Fruit fly (Drosophila melanogaster) whole organism, embryonic: ENCODE measurements around the gene mus302.

ENCODE experiments used
- Adf1 ChIP-seq: fragments of 200-800 bp; sonication (Bioruptor generic); IDR thresholded peaks from 2 replicates; pipeline ENCODE4 v1.3.6; 2022; ENCODE audit warnings: missing biosample characterization, missing genetic modification characterization
- Atf-2 ChIP-seq: fragments of 200-800 bp; sonication (Bioruptor generic); optimal IDR thresholded peaks from 2 replicates; lab custom pipeline; 2016; ENCODE audit warnings: missing biosample characterization, missing genetic modification characterization
- CG10267 ChIP-seq: fragments of 200-800 bp; sonication (Bioruptor generic); optimal IDR thresholded peaks from 2 replicates; lab custom pipeline; 2018; ENCODE audit warnings: missing biosample characterization, mild to moderate bottlenecking, missing genetic modification characterization, moderate library complexity
- CG10321 ChIP-seq: fragments of 200-800 bp; sonication (Bioruptor generic); IDR thresholded peaks from 2 replicates; pipeline ENCODE4 v1.3.6; 2022; ENCODE audit warnings: missing biosample characterization, missing genetic modification characterization
- CG11247 ChIP-seq: fragments of 200-800 bp; sonication (Bioruptor generic); IDR thresholded peaks from 2 replicates; pipeline ENCODE4 v1.3.6; 2022; ENCODE audit warnings: missing biosample characterization, missing genetic modification characterization
- CG11504 ChIP-seq: fragments of 200-800 bp; sonication (Bioruptor generic); optimal IDR thresholded peaks from 3 replicates; lab custom pipeline; 2019; ENCODE audit warnings: missing biosample characterization, mild to moderate bottlenecking, missing genetic modification characterization, moderate library complexity
- CG12236 ChIP-seq: fragments of 200-800 bp; sonication (Bioruptor generic); optimal IDR thresholded peaks from 2 replicates; lab custom pipeline; 2016; ENCODE audit warnings: missing biosample characterization, missing genetic modification characterization
- CG12744 ChIP-seq: fragments of 200-800 bp; sonication (Bioruptor generic); optimal IDR thresholded peaks from 2 replicates; lab custom pipeline; 2016; ENCODE audit warnings: missing biosample characterization, missing genetic modification characterization
- CG12942 ChIP-seq: fragments of 200-800 bp; sonication (Bioruptor generic); optimal IDR thresholded peaks from 3 replicates; lab custom pipeline; 2016; ENCODE audit warnings: missing biosample characterization, missing genetic modification characterization
- CG1647 ChIP-seq: fragments of 200-800 bp; sonication (Bioruptor generic); optimal IDR thresholded peaks from 3 replicates; lab custom pipeline; 2016; ENCODE audit warnings: missing biosample characterization, missing genetic modification characterization
- CG17361 ChIP-seq: fragments of 200-800 bp; sonication (Bioruptor generic); IDR thresholded peaks from 3 replicates; pipeline ENCODE4 v1.3.6; 2022; ENCODE audit warnings: missing biosample characterization, missing genetic modification characterization
- CG2202 ChIP-seq: fragments of 200-800 bp; sonication (Bioruptor generic); optimal IDR thresholded peaks from 2 replicates; lab custom pipeline; 2018; ENCODE audit warnings: missing biosample characterization, mild to moderate bottlenecking, missing genetic modification characterization
- CG30020 ChIP-seq: fragments of 200-800 bp; optimal IDR thresholded peaks from 2 replicates; lab custom pipeline; 2019; ENCODE audit warnings: missing biosample characterization, mild to moderate bottlenecking, missing genetic modification characterization, moderate library complexity
- CG30431 ChIP-seq: fragments of 200-800 bp; sonication (Bioruptor generic); optimal IDR thresholded peaks from 2 replicates; lab custom pipeline; 2017; ENCODE audit warnings: missing biosample characterization, missing genetic modification characterization
- CG31365 ChIP-seq: fragments of 200-800 bp; sonication (Bioruptor generic); optimal IDR thresholded peaks from 2 replicates; lab custom pipeline; 2018; ENCODE audit warnings: missing biosample characterization, mild to moderate bottlenecking, missing genetic modification characterization
- CG32767 ChIP-seq: fragments of 200-800 bp; sonication (Bioruptor generic); IDR thresholded peaks from 2 replicates; pipeline ENCODE4 v1.3.6; 2022; ENCODE audit warnings: missing biosample characterization, missing genetic modification characterization
- CG3281 ChIP-seq: fragments of 200-800 bp; sonication (Bioruptor generic); optimal IDR thresholded peaks from 3 replicates; lab custom pipeline; 2017; ENCODE audit warnings: missing biosample characterization, mild to moderate bottlenecking, missing genetic modification characterization
- CG34224 ChIP-seq: fragments of 200-800 bp; sonication (Bioruptor generic); IDR thresholded peaks from 3 replicates; pipeline ENCODE4 v1.3.6; 2022; ENCODE audit warnings: missing biosample characterization, missing genetic modification characterization; ENCODE audit not compliant: partially characterized antibody
- CG3838 ChIP-seq: fragments of 200-800 bp; sonication (Bioruptor generic); optimal IDR thresholded peaks from 3 replicates; lab custom pipeline; 2016; ENCODE audit warnings: missing biosample characterization, missing genetic modification characterization
- CG6689 ChIP-seq: fragments of 200-800 bp; sonication (Bioruptor generic); IDR thresholded peaks from 2 replicates; pipeline ENCODE4 v1.3.6; 2022; ENCODE audit warnings: missing biosample characterization, missing genetic modification characterization
- CG7556 ChIP-seq: fragments of 200-800 bp; sonication (Bioruptor generic); optimal IDR thresholded peaks from 2 replicates; lab custom pipeline; 2017; ENCODE audit warnings: missing biosample characterization, mild to moderate bottlenecking, missing genetic modification characterization
- CG8290 ChIP-seq, 3 experiments: fragments of 200-800 bp; sonication (Bioruptor generic); optimal IDR thresholded peaks; 2 replicates each; lab custom pipeline; 2016 to 2019; ENCODE audit warnings: missing biosample characterization in 3 of 3, missing genetic modification characterization in 3 of 3, mild to moderate bottlenecking in 2 of 3, moderate library complexity in 1 of 3
- CG9817 ChIP-seq: fragments of 200-800 bp; sonication (Bioruptor generic); optimal IDR thresholded peaks from 2 replicates; lab custom pipeline; 2018; ENCODE audit warnings: missing biosample characterization, mild to moderate bottlenecking, missing genetic modification characterization, moderate library complexity
- Ets97D ChIP-seq: fragments of 200-800 bp; sonication (Bioruptor generic); optimal IDR thresholded peaks from 3 replicates; lab custom pipeline; 2016; ENCODE audit warnings: missing biosample characterization, missing genetic modification characterization
- HLH4C ChIP-seq: fragments of 200-800 bp; sonication (Bioruptor generic); IDR thresholded peaks from 3 replicates; pipeline ENCODE4 v1.3.6; 2022; ENCODE audit warnings: missing biosample characterization, missing genetic modification characterization; ENCODE audit not compliant: partially characterized antibody
- Kr ChIP-seq: fragments of 200-800 bp; sonication (Bioruptor generic); optimal IDR thresholded peaks from 2 replicates; lab custom pipeline; 2017; ENCODE audit warnings: missing biosample characterization, mild to moderate bottlenecking, missing genetic modification characterization
- Nf-YA ChIP-seq: fragments of 200-800 bp; sonication (Bioruptor generic); IDR thresholded peaks from 2 replicates; pipeline ENCODE4 v1.3.6; 2022; ENCODE audit warnings: missing biosample characterization, missing genetic modification characterization
- NfI ChIP-seq: fragments of 200-800 bp; sonication (Bioruptor generic); optimal IDR thresholded peaks from 3 replicates; lab custom pipeline; 2018; ENCODE audit warnings: missing biosample characterization, mild to moderate bottlenecking, missing genetic modification characterization, moderate library complexity
- TFAM ChIP-seq: fragments of 200-800 bp; sonication (Bioruptor generic); optimal IDR thresholded peaks from 2 replicates; lab custom pipeline; 2017; ENCODE audit warnings: missing biosample characterization, missing genetic modification characterization, inconsistent platforms
- YL-1 ChIP-seq: fragments of 200-800 bp; sonication (Bioruptor generic); optimal IDR thresholded peaks from 3 replicates; lab custom pipeline; 2017; ENCODE audit warnings: missing biosample characterization, mild to moderate bottlenecking, missing genetic modification characterization
- bab2 ChIP-seq: fragments of 200-800 bp; sonication (Bioruptor generic); optimal IDR thresholded peaks from 2 replicates; lab custom pipeline; 2016; ENCODE audit warnings: missing biosample characterization, missing genetic modification characterization
- crp ChIP-seq, 2 experiments: fragments of 200-800 bp; sonication (Bioruptor generic); optimal IDR thresholded peaks; 2 replicates in 1 of 2; 3 replicates in 1 of 2; lab custom pipeline; 2017; ENCODE audit warnings: missing biosample characterization in 2 of 2, missing genetic modification characterization in 2 of 2, mild to moderate bottlenecking in 1 of 2, moderate library complexity in 1 of 2
- da ChIP-seq: fragments of 200-800 bp; sonication (Bioruptor generic); optimal IDR thresholded peaks from 2 replicates; lab custom pipeline; 2016; ENCODE audit warnings: missing biosample characterization, missing genetic modification characterization
- exex ChIP-seq: fragments of 200-800 bp; sonication (Bioruptor generic); optimal IDR thresholded peaks from 4 replicates; lab custom pipeline; 2018; ENCODE audit warnings: missing biosample characterization, mild to moderate bottlenecking, missing genetic modification characterization, moderate library complexity
- gem ChIP-seq: fragments of 200-800 bp; sonication (Bioruptor generic); optimal IDR thresholded peaks from 2 replicates; lab custom pipeline; 2019; ENCODE audit warnings: missing biosample characterization, mild to moderate bottlenecking, missing genetic modification characterization, moderate library complexity
- jumu ChIP-seq: fragments of 200-800 bp; sonication (Bioruptor generic); optimal IDR thresholded peaks from 3 replicates; lab custom pipeline; 2016; ENCODE audit warnings: missing biosample characterization, missing genetic modification characterization
- kay ChIP-seq: fragments of 200-800 bp; sonication (Bioruptor generic); optimal IDR thresholded peaks from 2 replicates; lab custom pipeline; 2016; ENCODE audit warnings: missing biosample characterization, missing genetic modification characterization
- kni ChIP-seq: fragments of 200-800 bp; sonication (Bioruptor generic); optimal IDR thresholded peaks from 3 replicates; lab custom pipeline; 2017; ENCODE audit warnings: mild to moderate bottlenecking, missing biosample characterization, missing genetic modification reagents, missing genetic modification characterization
- nau ChIP-seq: fragments of 200-800 bp; sonication (Bioruptor generic); optimal IDR thresholded peaks from 3 replicates; lab custom pipeline; 2017; ENCODE audit warnings: missing biosample characterization, mild to moderate bottlenecking, missing genetic modification characterization, missing genetic modification reagents
- oc ChIP-seq: fragments of 200-800 bp; sonication (Bioruptor generic); optimal IDR thresholded peaks from 2 replicates; lab custom pipeline; 2018; ENCODE audit warnings: missing biosample characterization, mild to moderate bottlenecking, missing genetic modification characterization, moderate library complexity
- p53 ChIP-seq: fragments of 200-800 bp; sonication (Bioruptor generic); optimal IDR thresholded peaks from 2 replicates; lab custom pipeline; 2016; ENCODE audit warnings: missing biosample characterization, missing genetic modification characterization
- pros ChIP-seq: fragments of 200-800 bp; sonication (Bioruptor generic); optimal IDR thresholded peaks from 3 replicates; lab custom pipeline; 2019; ENCODE audit warnings: missing biosample characterization, mild to moderate bottlenecking, missing genetic modification characterization, moderate library complexity
- ro ChIP-seq: fragments of 200-800 bp; sonication (Bioruptor generic); IDR thresholded peaks from 2 replicates; pipeline ENCODE4 v1.3.6; 2022; ENCODE audit warnings: missing biosample characterization, missing genetic modification characterization
- salm ChIP-seq: fragments of 200-800 bp; sonication (Bioruptor generic); optimal IDR thresholded peaks from 2 replicates; lab custom pipeline; 2018; ENCODE audit warnings: missing biosample characterization, mild to moderate bottlenecking, missing genetic modification characterization
- schlank ChIP-seq: fragments of 200-800 bp; sonication (Bioruptor generic); optimal IDR thresholded peaks from 2 replicates; lab custom pipeline; 2018; ENCODE audit warnings: missing biosample characterization, mild to moderate bottlenecking, missing genetic modification characterization
- sug ChIP-seq: fragments of 200-800 bp; optimal IDR thresholded peaks from 2 replicates; lab custom pipeline; 2019; ENCODE audit warnings: missing biosample characterization, mild to moderate bottlenecking, missing genetic modification characterization, moderate library complexity
- vfl ChIP-seq: fragments of 200-800 bp; sonication (Bioruptor generic); optimal IDR thresholded peaks from 2 replicates; lab custom pipeline; 2016; ENCODE audit warnings: missing biosample characterization, missing genetic modification characterization
- vvl ChIP-seq: fragments of 200-800 bp; sonication (Bioruptor generic); IDR thresholded peaks from 2 replicates; pipeline ENCODE4 v1.3.6; 2022; ENCODE audit warnings: missing biosample characterization, missing genetic modification characterization

The mus302 gene

dm6 chr3L:16801499-16802452 is 22.2 kb upstream of the mus302 start (continued):
- TF ChIP-seq Nf-YA (GFP tag; lab: Robert Waterston, UW) (no peak), CG10321 (GFP tag; lab: Robert Waterston, UW) (no peak), CG30431 (GFP tag; lab: Kevin White, UChicago) (no peak), ro (GFP tag; lab: Robert Waterston, UW) (no peak), CG3838 (no peak), sug (peak; percentile 89), CG30020 (tag; lab: Kevin White, UChicago) (no peak), vvl (GFP tag; lab: Robert Waterston, UW) (peak; percentile 69; the same call in 1 of the 2 replicates), jumu (GFP tag; lab: Kevin White, UChicago) (no peak), Ets97D (GFP tag; lab: Kevin White, UChicago) (no peak), bab2 (GFP tag; lab: Kevin White, UChicago) (peak; percentile 47), CG11504 (tag; lab: Kevin White, UChicago) (peak; percentile 70), CG11247 (GFP tag; lab: Robert Waterston, UW) (no peak), NfI (GFP tag; lab: Kevin White, UChicago) (peak; percentile 11), Kr (no peak), oc (tag; lab: Kevin White, UChicago) (no peak), CG8290 (GFP tag; optimal IDR thresholded peaks at IDR 0.05; lab: Kevin White, UChicago) (no peak), CG8290 (tag; optimal IDR thresholded peaks at IDR 0.05; lab: Kevin White, UChicago) (peak in 1 of 2 experiments; percentile 27), kni (GFP tag; lab: Kevin White, UChicago) (peak; percentile 7), CG31365 (no peak), da (GFP tag; lab: Kevin White, UChicago) (no peak), CG3281 (GFP tag; lab: Kevin White, UChicago) (peak; percentile 52), Atf-2 (GFP tag; lab: Kevin White, UChicago) (peak; percentile 20), kay (GFP tag; lab: Kevin White, UChicago) (no peak), CG7556 (GFP tag; lab: Kevin White, UChicago) (peak; percentile 61), gem (peak; percentile 76), CG1647 (GFP tag; lab: Kevin White, UChicago) (peak; percentile 8), YL-1 (GFP tag; lab: Kevin White, UChicago) (no peak), schlank (tag; lab: Kevin White, UChicago) (no peak), p53 (GFP tag; lab: Kevin White, UChicago) (no peak), CG32767 (no peak), CG9817 (no peak), Adf1 (GFP tag; lab: Robert Waterston, UW) (no peak), HLH4C (GFP tag; lab: Robert Waterston, UW) (no peak), CG34224 (GFP tag; lab: Robert Waterston, UW) (no peak), CG17361 (GFP tag; lab: Robert Waterston, UW) (peak; percentile 80), CG10267 (tag; lab: Kevin White, UChicago) (peak; percentile 67), CG12744 (GFP tag; lab: Kevin White, UChicago) (no peak), CG2202 (tag; lab: Kevin White, UChicago) (no peak), pros (peak; percentile 11), salm (tag; lab: Kevin White, UChicago) (no peak), exex (peak; percentile 45), vfl (GFP tag; lab: Kevin White, UChicago) (no peak), crp (GFP tag; optimal IDR thresholded peaks at IDR 0.05; lab: Kevin White, UChicago) (no peak), nau (GFP tag; lab: Kevin White, UChicago) (peak; percentile 40), CG12942 (GFP tag; lab: Kevin White, UChicago) (no peak), CG12236 (GFP tag; lab: Kevin White, UChicago) (no peak), TFAM (GFP tag; lab: Kevin White, UChicago) (no peak), CG6689 (GFP tag; lab: Robert Waterston, UW) (peak; percentile 71)
